Worm (Caenorhabditis elegans): ENCODE data around the gene Y54G11A.14.

- TF ChIP-seq nhr-12 (tag; optimal IDR thresholded peaks at IDR 0.05) = no peak
- TF ChIP-seq nhr-237 (tag; optimal IDR thresholded peaks at IDR 0.05) = no peak
- TF ChIP-seq nhr-11 (tag; optimal IDR thresholded peaks at IDR 0.05) = no peak
Observed at ce11 chrII:14292519-14292918, 25.4 kb upstream of the Y54G11A.14 start, which contains the start of gene Y54G11A.4.

All from whole organism, L2 larva.